Worm (Caenorhabditis elegans): ENCODE measurements around the gene B0336.12.
A peak's percentile ranks its signal among the peaks of the same experiment; 100 is the strongest.

The B0336.12 gene

DNA sequence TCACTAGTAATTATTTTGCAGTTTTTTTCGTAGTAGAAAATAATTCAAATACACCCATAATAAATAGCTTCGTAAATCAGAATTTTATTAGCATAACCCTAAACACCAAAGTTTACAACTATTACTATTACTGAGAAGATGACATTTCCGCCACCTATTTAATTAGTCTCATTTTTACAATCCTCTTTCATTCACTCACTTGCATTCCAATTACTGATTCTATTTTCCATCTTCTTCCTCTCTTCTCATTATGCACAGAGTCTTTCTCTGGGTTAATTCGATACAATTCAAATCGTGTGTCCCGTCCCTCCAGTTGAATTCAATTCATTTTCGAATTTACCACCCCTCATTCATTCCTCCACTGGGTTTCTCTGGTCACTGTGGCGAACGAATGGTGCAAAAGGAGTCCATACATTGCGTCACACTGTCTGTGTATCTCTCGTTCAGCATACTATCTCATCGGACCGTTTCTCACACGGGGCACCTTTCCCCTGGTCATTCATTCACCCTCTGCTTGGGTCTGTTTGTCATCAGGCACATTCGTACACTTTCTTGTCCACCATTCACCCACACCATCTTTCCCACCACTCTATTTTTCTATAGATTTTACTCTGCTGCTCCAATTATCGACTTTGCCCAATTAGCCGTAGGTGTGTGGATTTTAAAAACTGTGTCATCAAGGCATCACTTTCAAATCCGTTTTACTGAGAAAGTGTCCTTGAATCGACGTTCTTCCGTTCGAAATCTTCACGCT, 10.5 kb upstream of the B0336.12 start:
- peak; percentile 51 for TF ChIP-seq ceh-31 (tag; optimal IDR thresholded peaks at IDR 0.05)
- TF ChIP-seq ref-2 (tag; optimal IDR thresholded peaks at IDR 0.05), result peak; percentile 42
- no peak for TF ChIP-seq pax-1 (tag; optimal IDR thresholded peaks at IDR 0.05)
- no peak for TF ChIP-seq pqm-1 (tag; optimal IDR thresholded peaks at IDR 0.05)
- no peak for TF ChIP-seq dve-1 (tag; optimal IDR thresholded peaks at IDR 0.05)
- peak; percentile 44 for TF ChIP-seq ceh-14 (tag; optimal IDR thresholded peaks at IDR 0.05)
- TF ChIP-seq tbx-2 (tag; optimal IDR thresholded peaks at IDR 0.05), result peak; percentile 24
- TF ChIP-seq unc-42 (tag; optimal IDR thresholded peaks at IDR 0.05), result peak; percentile 99

- TF ChIP-seq eyg-1 (tag; optimal IDR thresholded peaks at IDR 0.05) (no peak), dve-1 (tag; optimal IDR thresholded peaks at IDR 0.05) (no peak), ceh-19 (GFP tag; optimal IDR thresholded peaks at IDR 0.05) (no peak), pat-9 (tag; optimal IDR thresholded peaks at IDR 0.05) (no peak), ama-1 (optimal IDR thresholded peaks at IDR 0.05) (no peak), elt-2 (tag; optimal IDR thresholded peaks at IDR 0.05) (no peak), syd-9 (tag; optimal IDR thresholded peaks at IDR 0.05) (no peak), ceh-18 (tag; optimal IDR thresholded peaks at IDR 0.05) (no peak), unc-3 (GFP tag; conservative IDR thresholded peaks at IDR 0.05) (no peak), unc-3 (tag; optimal IDR thresholded peaks at IDR 0.05) (no peak), odd-2 (tag; optimal IDR thresholded peaks at IDR 0.05) (no peak), unc-42 (tag; optimal IDR thresholded peaks at IDR 0.05) (no peak), unc-86 (tag; optimal IDR thresholded peaks at IDR 0.05) (no peak), hlh-8 (tag; optimal IDR thresholded peaks at IDR 0.05) (no peak), ceh-14 (tag; optimal IDR thresholded peaks at IDR 0.05) (no peak), pax-1 (tag; optimal IDR thresholded peaks at IDR 0.05) (no peak), hlh-30 (tag; optimal IDR thresholded peaks at IDR 0.05; ENCODE audit: insufficient read depth) (no peak), ahr-1 (tag; optimal IDR thresholded peaks at IDR 0.05) (no peak), lin-11 (tag; optimal IDR thresholded peaks at IDR 0.05) (no peak), gmeb-2 (tag; optimal IDR thresholded peaks at IDR 0.05) (no peak)
Observed at ce11 chrIII:5719832-5720194, 9.9 kb upstream of the B0336.12 start.

ce11 chrIII:5719105-5719831, 9.3 kb upstream of the B0336.12 start:
- TF ChIP-seq ceh-18 (tag; optimal IDR thresholded peaks at IDR 0.05), result no peak
- no peak for TF ChIP-seq odd-2 (tag; optimal IDR thresholded peaks at IDR 0.05)
- TF ChIP-seq unc-3 (GFP tag; conservative IDR thresholded peaks at IDR 0.05), result no peak
- no peak for TF ChIP-seq unc-3 (tag; optimal IDR thresholded peaks at IDR 0.05)
- TF ChIP-seq tbx-7 (tag; optimal IDR thresholded peaks at IDR 0.05), result no peak
- TF ChIP-seq ceh-34 (tag; optimal IDR thresholded peaks at IDR 0.05), result peak; percentile 20
- no peak for TF ChIP-seq ceh-6 (GFP tag; optimal IDR thresholded peaks at IDR 0.05)

- peak; percentile 17 for TF ChIP-seq tbx-2 (tag; optimal IDR thresholded peaks at IDR 0.05)
- no peak for TF ChIP-seq dmd-4 (tag; optimal IDR thresholded peaks at IDR 0.05; ENCODE audit: borderline replicate concordance)
- no peak for TF ChIP-seq nhr-232 (tag; optimal IDR thresholded peaks at IDR 0.05)
- TF ChIP-seq fax-1 (tag; optimal IDR thresholded peaks at IDR 0.05), result no peak
- TF ChIP-seq K09A11.1 (tag; optimal IDR thresholded peaks at IDR 0.05; ENCODE audit: insufficient read depth), result no peak
Observed at ce11 chrIII:5718385-5718784, 8.4 kb upstream of the B0336.12 start.

ce11 chrIII:5717173-5717748, 7.3 kb upstream of the B0336.12 start:
- no peak for TF ChIP-seq tbx-2 (tag; optimal IDR thresholded peaks at IDR 0.05)
- no peak for TF ChIP-seq ceh-45 (GFP tag; IDR thresholded peaks at IDR 0.05)
- TF ChIP-seq ets-4 (tag; optimal IDR thresholded peaks at IDR 0.05), result no peak
- TF ChIP-seq unc-3 (GFP tag; conservative IDR thresholded peaks at IDR 0.05), result no peak
- no peak for TF ChIP-seq unc-3 (tag; optimal IDR thresholded peaks at IDR 0.05)
